Worm (Caenorhabditis elegans) whole organism, mixed stage, embryonic: ENCODE data around the gene egal-1.

Experiments
- ceh-39 ChIP-seq: fragments of 150-350 bp; optimal IDR thresholded peaks from 2 replicates; lab custom pipeline; 2014; ENCODE audit warnings: missing biosample characterization, missing genetic modification characterization
- nhr-237 ChIP-seq: fragments of 150-350 bp; optimal IDR thresholded peaks from 2 replicates; lab custom pipeline; 2014; ENCODE audit warnings: missing biosample characterization, missing genetic modification characterization
- nhr-76 ChIP-seq: sonication (generic microtip); optimal IDR thresholded peaks from 2 replicates; lab custom pipeline; 2017; ENCODE audit warnings: missing biosample characterization, missing genetic modification characterization
- unc-120 ChIP-seq: sonication (generic microtip); optimal IDR thresholded peaks from 2 replicates; lab custom pipeline; 2017; ENCODE audit warnings: missing genetic modification characterization, missing compliant biosample characterization; ENCODE audit not compliant: poor library complexity, severe bottlenecking
- unc-62 ChIP-seq: fragments of 150-350 bp; optimal IDR thresholded peaks from 2 replicates; lab custom pipeline; 2014; ENCODE audit warnings: missing biosample characterization, missing genetic modification reagents, missing genetic modification characterization

ce11 chrIV:5780234-5780788 lies 44.3 kb upstream of the egal-1 start:
- TF ChIP-seq nhr-237 (tag; lab: Kevin White, UChicago) = no peak
- TF ChIP-seq unc-62 (GFP tag; lab: Kevin White, UChicago) = no peak
- TF ChIP-seq unc-120 = no peak
- TF ChIP-seq ceh-39 (tag; lab: Kevin White, UChicago) = no peak
- no peak for TF ChIP-seq nhr-76 (tag; lab: Kevin White, UChicago)
